Worm (Caenorhabditis elegans): ENCODE measurements around the gene F13E9.9.

Gene F13E9.9

ce11 chrIV:10899091-10899490 is at the start of gene F13E9.9, which contains the start of gene F13E9.19:
TSS of gene F13E9.9 (minus strand) at chrIV:10899191.
TSS of gene F13E9.19 (plus strand) at chrIV:10899406.
- TF ChIP-seq dao-5 (tag; optimal IDR thresholded peaks at IDR 0.05) (no peak), him-1 (tag; optimal IDR thresholded peaks at IDR 0.05) (no peak), W03F9.2 (tag; optimal IDR thresholded peaks at IDR 0.05) (no peak)

ce11 chrIV:10936906-10937540 is 38.0 kb upstream of the F13E9.9 start, which contains the start of gene fic-1:
TSS of gene fic-1 (plus strand) at chrIV:10937454.
- TF ChIP-seq W03F9.2 (tag; optimal IDR thresholded peaks at IDR 0.05) (peak; percentile 80), dao-5 (tag; optimal IDR thresholded peaks at IDR 0.05) (no peak)

ce11 chrIV:10935853-10936491 is 37.0 kb upstream of the F13E9.9 start, which contains the start of gene lgg-2:
TSS of gene lgg-2 (minus strand) at chrIV:10935903.
- TF ChIP-seq W03F9.2 (tag; optimal IDR thresholded peaks at IDR 0.05): peak; percentile 83
- peak; percentile 38 for TF ChIP-seq him-1 (tag; optimal IDR thresholded peaks at IDR 0.05)
- TF ChIP-seq dao-5 (tag; optimal IDR thresholded peaks at IDR 0.05): peak; percentile 4

- TF ChIP-seq W03F9.2 (tag; optimal IDR thresholded peaks at IDR 0.05) (peak; percentile 81), him-1 (tag; optimal IDR thresholded peaks at IDR 0.05) (peak; percentile 70), dao-5 (tag; optimal IDR thresholded peaks at IDR 0.05) (no peak)
These were observed 36.3 kb upstream of the F13E9.9 start for ce11 chrIV:10935336-10935735.

- TF ChIP-seq dao-5 (tag; optimal IDR thresholded peaks at IDR 0.05) (no peak), W03F9.2 (tag; optimal IDR thresholded peaks at IDR 0.05) (no peak), him-1 (tag; optimal IDR thresholded peaks at IDR 0.05) (no peak)
These were observed 35.8 kb upstream of the F13E9.9 start for ce11 chrIV:10934786-10935185.

- no peak for TF ChIP-seq dao-5 (tag; optimal IDR thresholded peaks at IDR 0.05)
- TF ChIP-seq him-1 (tag; optimal IDR thresholded peaks at IDR 0.05): peak; percentile 11
- TF ChIP-seq W03F9.2 (tag; optimal IDR thresholded peaks at IDR 0.05): peak; percentile 8
These were observed 35.0 kb upstream of the F13E9.9 start for ce11 chrIV:10933777-10934546.

- TF ChIP-seq him-1 (tag; optimal IDR thresholded peaks at IDR 0.05) (peak; percentile 21), W03F9.2 (tag; optimal IDR thresholded peaks at IDR 0.05) (peak; percentile 81), dao-5 (tag; optimal IDR thresholded peaks at IDR 0.05) (no peak)
These were observed 34.1 kb upstream of the F13E9.9 start, which contains the start of the genes dnc-1 and lsm-7 for ce11 chrIV:10933062-10933552. TSS of gene dnc-1 (minus strand) at chrIV:10933203. TSS of gene lsm-7 (plus strand) at chrIV:10933502.

ce11 chrIV:10919770-10920169 is 20.8 kb upstream of the F13E9.9 start, which contains the start of gene rbr-2:
TSS of gene rbr-2 (plus strand) at chrIV:10920070.
- no peak for TF ChIP-seq W03F9.2 (tag; optimal IDR thresholded peaks at IDR 0.05)
- no peak for TF ChIP-seq dao-5 (tag; optimal IDR thresholded peaks at IDR 0.05)
- no peak for TF ChIP-seq him-1 (tag; optimal IDR thresholded peaks at IDR 0.05)

ce11 chrIV:10918877-10919560 is 20.0 kb upstream of the F13E9.9 start:
- peak; percentile 82 for TF ChIP-seq W03F9.2 (tag; optimal IDR thresholded peaks at IDR 0.05)
- TF ChIP-seq him-1 (tag; optimal IDR thresholded peaks at IDR 0.05): no peak

- TF ChIP-seq W03F9.2 (tag; optimal IDR thresholded peaks at IDR 0.05) (no peak), dao-5 (tag; optimal IDR thresholded peaks at IDR 0.05) (no peak), him-1 (tag; optimal IDR thresholded peaks at IDR 0.05) (no peak)
These were observed 17.1 kb upstream of the F13E9.9 start for ce11 chrIV:10916134-10916533.

ce11 chrIV:10915388-10915787 is 16.4 kb upstream of the F13E9.9 start, which contains the start of gene ZK593.3:
TSS of gene ZK593.3 (plus strand) at chrIV:10915688.
- TF ChIP-seq dao-5 (tag; optimal IDR thresholded peaks at IDR 0.05) (no peak), him-1 (tag; optimal IDR thresholded peaks at IDR 0.05) (no peak), W03F9.2 (tag; optimal IDR thresholded peaks at IDR 0.05) (no peak)

- TF ChIP-seq dao-5 (tag; optimal IDR thresholded peaks at IDR 0.05): no peak
- TF ChIP-seq W03F9.2 (tag; optimal IDR thresholded peaks at IDR 0.05): no peak
These were observed 14.1 kb upstream of the F13E9.9 start, which contains the start of gene ZK593.2 for ce11 chrIV:10913081-10913480. TSS of gene ZK593.2 (plus strand) at chrIV:10913381.

- no peak for TF ChIP-seq W03F9.2 (tag; optimal IDR thresholded peaks at IDR 0.05)
- TF ChIP-seq him-1 (tag; optimal IDR thresholded peaks at IDR 0.05): no peak
- no peak for TF ChIP-seq dao-5 (tag; optimal IDR thresholded peaks at IDR 0.05)
These were observed 10.7 kb upstream of the F13E9.9 start, which contains the start of gene pyk-2 for ce11 chrIV:10909708-10910107. TSS of gene pyk-2 (plus strand) at chrIV:10909913.

All from whole organism, L4/young adult.